Fruit fly (Drosophila melanogaster) whole organism, embryonic: ENCODE results near the gene Cpr78Ca.

Experiments
- Aef1 ChIP-seq: fragments of 200-800 bp; sonication (Bioruptor generic); IDR thresholded peaks from 3 replicates; pipeline ENCODE4 v1.3.6; 2022; ENCODE audit warnings: missing biosample characterization, missing genetic modification characterization
- Antp ChIP-seq: fragments of 200-800 bp; sonication (Bioruptor generic); optimal IDR thresholded peaks from 3 replicates; lab custom pipeline; 2016; ENCODE audit warnings: missing biosample characterization, missing genetic modification characterization
- Asciz ChIP-seq: fragments of 200-800 bp; sonication (Bioruptor generic); optimal IDR thresholded peaks from 2 replicates; lab custom pipeline; 2017; ENCODE audit warnings: missing biosample characterization, mild to moderate bottlenecking, missing genetic modification characterization, missing genetic modification reagents
- CG10321 ChIP-seq: fragments of 200-800 bp; sonication (Bioruptor generic); IDR thresholded peaks from 2 replicates; pipeline ENCODE4 v1.3.6; 2022; ENCODE audit warnings: missing biosample characterization, missing genetic modification characterization
- CG11504 ChIP-seq: fragments of 200-800 bp; sonication (Bioruptor generic); optimal IDR thresholded peaks from 3 replicates; lab custom pipeline; 2019; ENCODE audit warnings: missing biosample characterization, mild to moderate bottlenecking, missing genetic modification characterization, moderate library complexity
- CG12071 ChIP-seq: fragments of 200-800 bp; sonication (Bioruptor generic); optimal IDR thresholded peaks from 3 replicates; lab custom pipeline; 2018; ENCODE audit warnings: missing biosample characterization, mild to moderate bottlenecking, missing genetic modification characterization
- CG12391 ChIP-seq: fragments of 200-800 bp; sonication (Bioruptor generic); optimal IDR thresholded peaks from 3 replicates; lab custom pipeline; 2018; ENCODE audit warnings: missing biosample characterization, mild to moderate bottlenecking, missing genetic modification characterization, moderate library complexity
- CG12744 ChIP-seq: fragments of 200-800 bp; sonication (Bioruptor generic); optimal IDR thresholded peaks from 2 replicates; lab custom pipeline; 2016; ENCODE audit warnings: missing biosample characterization, missing genetic modification characterization
- CG13775 ChIP-seq: fragments of 200-800 bp; sonication (Bioruptor generic); optimal IDR thresholded peaks from 3 replicates; lab custom pipeline; 2017; ENCODE audit warnings: missing biosample characterization, mild to moderate bottlenecking, missing genetic modification characterization
- CG15269 ChIP-seq: fragments of 200-800 bp; sonication (Bioruptor generic); optimal IDR thresholded peaks from 2 replicates; lab custom pipeline; 2018; ENCODE audit warnings: missing biosample characterization, mild to moderate bottlenecking, missing genetic modification characterization, moderate library complexity
- CG17359 ChIP-seq: fragments of 200-800 bp; sonication (Bioruptor generic); optimal IDR thresholded peaks from 3 replicates; lab custom pipeline; 2018; ENCODE audit warnings: missing biosample characterization, mild to moderate bottlenecking, missing genetic modification characterization, moderate library complexity
- CG17361 ChIP-seq: fragments of 200-800 bp; sonication (Bioruptor generic); IDR thresholded peaks from 3 replicates; pipeline ENCODE4 v1.3.6; 2022; ENCODE audit warnings: missing biosample characterization, missing genetic modification characterization
- CG17829 ChIP-seq: fragments of 200-800 bp; optimal IDR thresholded peaks from 2 replicates; lab custom pipeline; 2019; ENCODE audit warnings: missing biosample characterization, mild to moderate bottlenecking, missing genetic modification characterization, moderate library complexity
- CG2120 ChIP-seq: fragments of 200-800 bp; sonication (Bioruptor generic); optimal IDR thresholded peaks from 3 replicates; lab custom pipeline; 2016; ENCODE audit warnings: missing biosample characterization, missing genetic modification characterization
- CG30403 ChIP-seq: fragments of 200-800 bp; sonication (Bioruptor generic); optimal IDR thresholded peaks from 3 replicates; lab custom pipeline; 2016; ENCODE audit warnings: missing biosample characterization, missing genetic modification characterization
- CG3281 ChIP-seq: fragments of 200-800 bp; sonication (Bioruptor generic); optimal IDR thresholded peaks from 3 replicates; lab custom pipeline; 2017; ENCODE audit warnings: missing biosample characterization, mild to moderate bottlenecking, missing genetic modification characterization
- CG3847 ChIP-seq: fragments of 200-800 bp; sonication (Bioruptor generic); IDR thresholded peaks from 2 replicates; pipeline ENCODE4 v1.3.6; 2022; ENCODE audit warnings: missing biosample characterization, missing genetic modification characterization
- CG42726 ChIP-seq: fragments of 200-800 bp; sonication (Bioruptor generic); IDR thresholded peaks from 2 replicates; pipeline ENCODE4 v1.3.6; 2022; ENCODE audit warnings: missing biosample characterization, missing genetic modification characterization; ENCODE audit not compliant: partially characterized antibody
- CG4820 ChIP-seq: fragments of 200-800 bp; sonication (Bioruptor generic); optimal IDR thresholded peaks from 3 replicates; lab custom pipeline; 2016; ENCODE audit warnings: missing biosample characterization, missing genetic modification characterization
- CG5953 ChIP-seq: fragments of 200-800 bp; sonication (Bioruptor generic); IDR thresholded peaks from 2 replicates; pipeline ENCODE4 v1.3.6; 2022; ENCODE audit warnings: missing biosample characterization, missing genetic modification characterization
- CG6254 ChIP-seq: fragments of 200-800 bp; sonication (Bioruptor generic); optimal IDR thresholded peaks from 3 replicates; lab custom pipeline; 2017; ENCODE audit warnings: mild to moderate bottlenecking, missing biosample characterization, missing genetic modification reagents, missing genetic modification characterization
- CG8388 ChIP-seq: fragments of 200-800 bp; sonication (Bioruptor generic); optimal IDR thresholded peaks from 2 replicates; lab custom pipeline; 2019; ENCODE audit warnings: missing biosample characterization, mild to moderate bottlenecking, missing genetic modification characterization, moderate library complexity
- CG9932 ChIP-seq: fragments of 200-800 bp; sonication (Bioruptor generic); IDR thresholded peaks from 2 replicates; pipeline ENCODE4 v1.3.6; 2022; ENCODE audit warnings: missing biosample characterization, missing genetic modification characterization
- Camta ChIP-seq: fragments of 200-800 bp; sonication (Bioruptor generic); optimal IDR thresholded peaks from 2 replicates; lab custom pipeline; 2016; ENCODE audit warnings: missing biosample characterization, missing genetic modification characterization
- D ChIP-seq, 2 experiments: fragments of 200-800 bp in 1 of 2; fragments of >200 bp in 1 of 2; sonication (Bioruptor generic) in 1 of 2; optimal IDR thresholded peaks; 2 replicates in 1 of 2; 3 replicates in 1 of 2; lab custom pipeline; 2017; ENCODE audit warnings: mild to moderate bottlenecking in 1 of 2, missing biosample characterization in 1 of 2, missing genetic modification characterization in 1 of 2, missing genetic modification reagents in 1 of 2
- NFAT ChIP-seq: fragments of 200-800 bp; sonication (Bioruptor generic); IDR thresholded peaks from 2 replicates; pipeline ENCODE4 v1.3.6; 2022; ENCODE audit warnings: missing biosample characterization, missing genetic modification characterization
- NK7.1 ChIP-seq: fragments of 200-800 bp; sonication (Bioruptor generic); optimal IDR thresholded peaks from 3 replicates; lab custom pipeline; 2016; ENCODE audit warnings: missing biosample characterization, missing genetic modification characterization
- Pdp1 ChIP-seq, 2 experiments: fragments of 200-800 bp; sonication (Bioruptor generic); optimal IDR thresholded peaks; 3 replicates each; lab custom pipeline; 2016; ENCODE audit warnings: missing biosample characterization in 2 of 2, missing genetic modification characterization in 2 of 2, mild to moderate bottlenecking in 1 of 2, moderate library complexity in 1 of 2
- Ptx1 ChIP-seq: fragments of 200-800 bp; sonication (Bioruptor generic); IDR thresholded peaks from 2 replicates; pipeline ENCODE4 v1.3.6; 2022; ENCODE audit warnings: missing biosample characterization, missing genetic modification characterization
- Rfx ChIP-seq: fragments of 200-800 bp; sonication (Bioruptor generic); IDR thresholded peaks from 2 replicates; pipeline ENCODE4 v1.3.6; 2022; ENCODE audit warnings: missing biosample characterization, missing genetic modification characterization
- Side ChIP-seq: fragments of 200-800 bp; sonication (Bioruptor generic); optimal IDR thresholded peaks from 2 replicates; lab custom pipeline; 2016; ENCODE audit warnings: missing biosample characterization, missing genetic modification characterization
- Sin3A ChIP-seq: fragments of >200 bp; optimal IDR thresholded peaks from 2 replicates; lab custom pipeline; 2018
- Sox100B ChIP-seq: fragments of 200-800 bp; sonication (Bioruptor generic); optimal IDR thresholded peaks from 3 replicates; lab custom pipeline; 2018; ENCODE audit warnings: missing biosample characterization, mild to moderate bottlenecking, missing genetic modification characterization
- Stat92E ChIP-seq, 3 experiments: fragments of >200 bp in 2 of 3; fragments of 200-800 bp in 1 of 3; sonication (Bioruptor generic) in 1 of 3; optimal IDR thresholded peaks; 2 replicates each; lab custom pipeline; 2017 to 2019; ENCODE audit warnings: missing biosample characterization in 3 of 3, missing genetic modification characterization in 3 of 3, mild to moderate bottlenecking in 1 of 3, moderate library complexity in 1 of 3
- abd-A ChIP-seq: fragments of 200-800 bp; sonication (Bioruptor generic); optimal IDR thresholded peaks from 3 replicates; lab custom pipeline; 2019; ENCODE audit warnings: missing biosample characterization, mild to moderate bottlenecking, missing genetic modification characterization, moderate library complexity
- al ChIP-seq: fragments of 200-800 bp; sonication (Bioruptor generic); IDR thresholded peaks from 2 replicates; pipeline ENCODE4 v1.3.6; 2022; ENCODE audit warnings: missing biosample characterization, missing genetic modification characterization
- ap ChIP-seq: fragments of 200-800 bp; sonication (Bioruptor generic); IDR thresholded peaks from 2 replicates; pipeline ENCODE4 v1.3.6; 2022; ENCODE audit warnings: missing biosample characterization, missing genetic modification characterization
- ase ChIP-seq: fragments of 200-800 bp; sonication (Bioruptor generic); IDR thresholded peaks from 3 replicates; pipeline ENCODE4 v1.3.6; 2022; ENCODE audit warnings: missing biosample characterization, missing genetic modification characterization
- br ChIP-seq: fragments of >200 bp; optimal IDR thresholded peaks from 2 replicates; lab custom pipeline; 2017
- croc ChIP-seq: fragments of 200-800 bp; sonication (Bioruptor generic); conservative IDR thresholded peaks from 3 replicates; pipeline ENCODE4 v1.3.6; 2022; ENCODE audit warnings: missing biosample characterization, missing genetic modification characterization
- da ChIP-seq: fragments of 200-800 bp; sonication (Bioruptor generic); optimal IDR thresholded peaks from 2 replicates; lab custom pipeline; 2016; ENCODE audit warnings: missing biosample characterization, missing genetic modification characterization
- gem ChIP-seq: fragments of 200-800 bp; sonication (Bioruptor generic); optimal IDR thresholded peaks from 2 replicates; lab custom pipeline; 2019; ENCODE audit warnings: missing biosample characterization, mild to moderate bottlenecking, missing genetic modification characterization, moderate library complexity
- hbn ChIP-seq: fragments of 200-800 bp; sonication (Bioruptor generic); IDR thresholded peaks from 2 replicates; pipeline ENCODE4 v1.3.6; 2022; ENCODE audit warnings: missing biosample characterization, missing genetic modification characterization; ENCODE audit not compliant: partially characterized antibody
- pfk ChIP-seq: fragments of 200-800 bp; sonication (Bioruptor generic); optimal IDR thresholded peaks from 2 replicates; lab custom pipeline; 2018; ENCODE audit warnings: missing biosample characterization, mild to moderate bottlenecking, missing genetic modification characterization, moderate library complexity
- pita ChIP-seq: fragments of 200-800 bp; sonication (Bioruptor generic); optimal IDR thresholded peaks from 2 replicates; lab custom pipeline; 2017; ENCODE audit warnings: missing biosample characterization, mild to moderate bottlenecking, missing genetic modification characterization
- shn ChIP-seq: fragments of 200-800 bp; sonication (Bioruptor generic); optimal IDR thresholded peaks from 3 replicates; lab custom pipeline; 2016; ENCODE audit warnings: missing biosample characterization, missing genetic modification characterization
- sim ChIP-seq: fragments of 200-800 bp; sonication (Bioruptor generic); IDR thresholded peaks from 2 replicates; pipeline ENCODE4 v1.3.6; 2022; ENCODE audit warnings: missing biosample characterization, missing genetic modification characterization
- slbo ChIP-seq: fragments of 200-800 bp; sonication (Bioruptor generic); IDR thresholded peaks from 2 replicates; pipeline ENCODE4 v1.3.6; 2022; ENCODE audit warnings: missing biosample characterization, missing genetic modification characterization
- so ChIP-seq: fragments of 200-800 bp; sonication (Bioruptor generic); IDR thresholded peaks from 3 replicates; pipeline ENCODE4 v1.3.6; 2022; ENCODE audit warnings: missing biosample characterization, missing genetic modification characterization
- ssp ChIP-seq: fragments of 200-800 bp; sonication (Bioruptor generic); IDR thresholded peaks from 2 replicates; pipeline ENCODE4 v1.3.6; 2022; ENCODE audit warnings: missing biosample characterization, missing genetic modification characterization
- unc-4 ChIP-seq: fragments of 200-800 bp; sonication (Bioruptor generic); IDR thresholded peaks from 2 replicates; pipeline ENCODE4 v1.3.6; 2022; ENCODE audit warnings: missing biosample characterization, missing genetic modification characterization; ENCODE audit not compliant: partially characterized antibody

Gene Cpr78Ca

dm6 chr3L:21251381-21251780 is 41.2 kb downstream of the Cpr78Ca start (continued):
- TF ChIP-seq CG4820 (peak; percentile 7), Sox100B (GFP tag; lab: Kevin White, UChicago) (no peak), NFAT (GFP tag; lab: Robert Waterston, UW) (no peak), Asciz (no peak), al (GFP tag; lab: Robert Waterston, UW) (no peak), CG3847 (GFP tag; lab: Robert Waterston, UW) (0 out of 2 replicates have a peak, but pooled peaks have one; percentile 33), CG17829 (tag; lab: Kevin White, UChicago) (no peak), CG8388 (GFP tag; lab: Kevin White, UChicago) (peak; percentile 7), CG2120 (GFP tag; lab: Kevin White, UChicago) (peak; percentile 36), Rfx (GFP tag; lab: Robert Waterston, UW) (peak; percentile 31; the same call in 1 of the 2 replicates), NK7.1 (GFP tag; lab: Kevin White, UChicago) (no peak), shn (GFP tag; lab: Kevin White, UChicago) (peak; percentile 28), da (GFP tag; lab: Kevin White, UChicago) (no peak), abd-A (tag; lab: Kevin White, UChicago) (peak; percentile 71), Camta (GFP tag; lab: Kevin White, UChicago) (no peak), CG30403 (GFP tag; lab: Kevin White, UChicago) (peak; percentile 1), CG17361 (GFP tag; lab: Robert Waterston, UW) (no peak), so (GFP tag; lab: Robert Waterston, UW) (peak; percentile 44; the same call in 1 of the 3 replicates), pfk (no peak), ssp (GFP tag; lab: Robert Waterston, UW) (0 out of 2 replicates have a peak, but pooled peaks have one; percentile 17), CG11504 (tag; lab: Kevin White, UChicago) (peak; percentile 18), CG3281 (GFP tag; lab: Kevin White, UChicago) (no peak), CG15269 (tag; lab: Kevin White, UChicago) (peak; percentile 52), slbo (GFP tag; lab: Robert Waterston, UW) (peak; percentile 33; the same call in 1 of the 2 replicates), CG13775 (GFP tag; lab: Kevin White, UChicago) (no peak), Pdp1 (GFP tag; optimal IDR thresholded peaks at IDR 0.05; lab: Kevin White, UChicago) (no peak), CG9932 (GFP tag; lab: Robert Waterston, UW) (peak; percentile 46), Stat92E (GFP tag; optimal IDR thresholded peaks at IDR 0.05; lab: Kevin White, UChicago) (no peak), CG12071 (GFP tag; lab: Kevin White, UChicago) (no peak), pita (GFP tag; lab: Kevin White, UChicago) (no peak), croc (GFP tag; lab: Robert Waterston, UW) (no peak), sim (GFP tag; lab: Robert Waterston, UW) (no peak), Ptx1 (peak; percentile 50), Aef1 (no peak), D (optimal IDR thresholded peaks at IDR 0.05; lab: Kevin White, UChicago) (no peak), D (GFP tag; optimal IDR thresholded peaks at IDR 0.05; lab: Kevin White, UChicago) (no peak), Sin3A (no peak), CG42726 (no peak), CG17359 (peak; percentile 15), gem (tag; lab: Kevin White, UChicago) (peak; percentile 27), br (lab: Kevin White, UChicago) (no peak), ap (GFP tag; lab: Robert Waterston, UW) (no peak), CG12391 (tag; lab: Kevin White, UChicago) (peak; percentile 2), CG10321 (GFP tag; lab: Robert Waterston, UW) (no peak), unc-4 (GFP tag; lab: Robert Waterston, UW) (no peak), hbn (GFP tag; lab: Robert Waterston, UW) (no peak), Side (GFP tag; lab: Kevin White, UChicago) (no peak), ase (GFP tag; lab: Robert Waterston, UW) (0 out of 3 replicates have a peak, but pooled peaks have one; percentile 19), CG6254 (GFP tag; lab: Kevin White, UChicago) (no peak), Antp (GFP tag; lab: Kevin White, UChicago) (peak; percentile 14), CG12744 (GFP tag; lab: Kevin White, UChicago) (no peak), CG5953 (0 out of 2 replicates have a peak, but pooled peaks have one; percentile 13)
